Worm (Caenorhabditis elegans): ENCODE measurements around the gene ndx-9.

ndx-9 gene

ce11 chrIV:10970767-10971166, 41.1 kb downstream of the ndx-9 start:
- no peak for TF ChIP-seq ceh-13 (GFP tag; optimal IDR thresholded peaks at IDR 0.05)
- TF ChIP-seq aly-1 (tag; optimal IDR thresholded peaks at IDR 0.05), result no peak
- no peak for TF ChIP-seq hmg-4 (GFP tag; optimal IDR thresholded peaks at IDR 0.05)
- no peak for TF ChIP-seq pes-1 (GFP tag; IDR thresholded peaks at IDR 0.05)
- TF ChIP-seq B0310.2 (tag; optimal IDR thresholded peaks at IDR 0.05), result no peak
- TF ChIP-seq ceh-36 (tag; optimal IDR thresholded peaks at IDR 0.05), result no peak
- no peak for TF ChIP-seq ets-7 (tag; optimal IDR thresholded peaks at IDR 0.05)
- TF ChIP-seq scrt-1 (GFP tag; IDR thresholded peaks at IDR 0.05), result no peak
- TF ChIP-seq F13C5.2 (tag; optimal IDR thresholded peaks at IDR 0.05), result no peak
- no peak for TF ChIP-seq sea-1 (GFP tag; conservative IDR thresholded peaks at IDR 0.05)
- no peak for TF ChIP-seq tbx-11 (GFP tag; IDR thresholded peaks at IDR 0.05)
- TF ChIP-seq flt-1 (GFP tag; IDR thresholded peaks at IDR 0.05), result no peak
- no peak for TF ChIP-seq tbx-37 (GFP tag; conservative IDR thresholded peaks at IDR 0.05)
- TF ChIP-seq hmbx-1 (tag; optimal IDR thresholded peaks at IDR 0.05), result no peak
- TF ChIP-seq tra-4 (tag; optimal IDR thresholded peaks at IDR 0.05), result no peak
- TF ChIP-seq ama-1 (optimal IDR thresholded peaks at IDR 0.05), result no peak
- TF ChIP-seq hnd-1 (tag; optimal IDR thresholded peaks at IDR 0.05), result no peak

ce11 chrIV:10970333-10970732, 41.5 kb downstream of the ndx-9 start:
- TF ChIP-seq hmbx-1 (tag; optimal IDR thresholded peaks at IDR 0.05) (no peak), ama-1 (optimal IDR thresholded peaks at IDR 0.05) (no peak), ceh-36 (tag; optimal IDR thresholded peaks at IDR 0.05) (no peak), tbx-11 (GFP tag; IDR thresholded peaks at IDR 0.05) (no peak), F13C5.2 (tag; optimal IDR thresholded peaks at IDR 0.05) (no peak), tra-4 (tag; optimal IDR thresholded peaks at IDR 0.05) (no peak), pes-1 (GFP tag; IDR thresholded peaks at IDR 0.05) (no peak)

ce11 chrIV:10966359-10966758, 45.5 kb downstream of the ndx-9 start, which contains the start of the genes aqp-3 and Y69E1A.8:
Gene aqp-3, minus strand, starts transcription at chrIV:10966459.
Gene Y69E1A.8, plus strand, starts transcription at chrIV:10966604.
- TF ChIP-seq ceh-36 (tag; optimal IDR thresholded peaks at IDR 0.05), result no peak
- TF ChIP-seq tbx-11 (GFP tag; IDR thresholded peaks at IDR 0.05), result no peak
- no peak for TF ChIP-seq aly-1 (tag; optimal IDR thresholded peaks at IDR 0.05)
- no peak for TF ChIP-seq sea-1 (GFP tag; conservative IDR thresholded peaks at IDR 0.05)
- no peak for TF ChIP-seq ama-1 (optimal IDR thresholded peaks at IDR 0.05)
- TF ChIP-seq B0310.2 (tag; optimal IDR thresholded peaks at IDR 0.05), result no peak
- no peak for TF ChIP-seq pes-1 (GFP tag; IDR thresholded peaks at IDR 0.05)
- no peak for TF ChIP-seq ets-7 (tag; optimal IDR thresholded peaks at IDR 0.05)
- no peak for TF ChIP-seq hmbx-1 (tag; optimal IDR thresholded peaks at IDR 0.05)
- TF ChIP-seq hnd-1 (tag; optimal IDR thresholded peaks at IDR 0.05), result no peak
- no peak for TF ChIP-seq F13C5.2 (tag; optimal IDR thresholded peaks at IDR 0.05)
- TF ChIP-seq flt-1 (GFP tag; IDR thresholded peaks at IDR 0.05), result no peak
- TF ChIP-seq tbx-37 (GFP tag; conservative IDR thresholded peaks at IDR 0.05), result no peak
- TF ChIP-seq tra-4 (tag; optimal IDR thresholded peaks at IDR 0.05), result no peak
- no peak for TF ChIP-seq ceh-13 (GFP tag; optimal IDR thresholded peaks at IDR 0.05)

- no peak for TF ChIP-seq ets-7 (tag; optimal IDR thresholded peaks at IDR 0.05)
These were observed 47.1 kb downstream of the ndx-9 start for ce11 chrIV:10964688-10965087.
